Fruit fly (Drosophila melanogaster): ENCODE results near the gene tey.

The tey gene

DNA sequence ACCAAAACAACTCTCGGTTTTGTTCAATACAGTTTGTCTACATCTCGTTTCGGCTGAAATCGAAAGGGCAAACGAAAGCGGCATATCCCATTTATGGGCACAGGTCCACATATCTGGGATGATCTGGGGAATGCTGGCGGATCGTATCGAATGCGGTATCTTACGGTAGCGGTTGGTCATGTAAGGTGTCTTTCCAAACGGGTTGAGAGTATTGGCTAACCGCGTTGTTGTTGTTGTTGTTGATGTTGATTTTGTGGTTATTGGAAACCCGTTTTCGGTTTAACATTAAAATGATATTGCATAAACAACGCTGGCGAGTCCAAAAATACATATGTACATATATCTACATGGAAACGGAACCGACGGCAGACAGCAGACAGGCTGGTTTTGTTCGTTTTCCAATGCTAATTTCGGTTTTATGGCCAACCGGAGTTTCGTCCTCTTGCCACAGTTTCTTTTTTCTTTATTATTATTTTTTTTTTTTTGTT lies 30.3 kb upstream of the tey start (continued):
- TF ChIP-seq CG8290 (GFP tag; optimal IDR thresholded peaks at IDR 0.05) (no peak), CG8290 (tag; optimal IDR thresholded peaks at IDR 0.05) (no peak), CG4730 (GFP tag; IDR thresholded peaks at IDR 0.05) (no peak), oc (tag; optimal IDR thresholded peaks at IDR 0.05) (peak; percentile 79), CG10979 (tag; optimal IDR thresholded peaks at IDR 0.05) (no peak), Usf (GFP tag; optimal IDR thresholded peaks at IDR 0.05) (no peak), esg (GFP tag; conservative IDR thresholded peaks at IDR 0.05) (no peak), NC2α (GFP tag; optimal IDR thresholded peaks at IDR 0.05) (no peak), CG33557 (GFP tag; optimal IDR thresholded peaks at IDR 0.05) (peak; percentile 83), Hey (tag; optimal IDR thresholded peaks at IDR 0.05) (no peak), run (tag; optimal IDR thresholded peaks at IDR 0.05) (peak; percentile 48), CG6254 (GFP tag; optimal IDR thresholded peaks at IDR 0.05) (peak; percentile 34), CG10431 (GFP tag; optimal IDR thresholded peaks at IDR 0.05) (peak; percentile 87), cas (GFP tag; IDR thresholded peaks at IDR 0.05) (no peak), CG12155 (GFP tag; optimal IDR thresholded peaks at IDR 0.05) (no peak), zen (tag; optimal IDR thresholded peaks at IDR 0.05) (no peak), Chrac-16 (GFP tag; optimal IDR thresholded peaks at IDR 0.05) (no peak), CG1603 (tag; optimal IDR thresholded peaks at IDR 0.05) (peak; percentile 22), Aef1 (GFP tag; IDR thresholded peaks at IDR 0.05) (no peak), her (GFP tag; optimal IDR thresholded peaks at IDR 0.05) (no peak), CG4404 (GFP tag; IDR thresholded peaks at IDR 0.05) (no peak), tll (GFP tag; optimal IDR thresholded peaks at IDR 0.05) (no peak), CG1647 (GFP tag; optimal IDR thresholded peaks at IDR 0.05) (no peak), tup (GFP tag; optimal IDR thresholded peaks at IDR 0.05) (no peak), CG3163 (GFP tag; optimal IDR thresholded peaks at IDR 0.05) (no peak), inv (GFP tag; IDR thresholded peaks at IDR 0.05; ENCODE audit: partially characterized antibody) (no peak), Bgb (GFP tag; IDR thresholded peaks at IDR 0.05; ENCODE audit: partially characterized antibody) (no peak), wdn (GFP tag; IDR thresholded peaks at IDR 0.05) (no peak), bsh (GFP tag; optimal IDR thresholded peaks at IDR 0.05) (peak in 1 of 2 experiments; percentile 50), gce (GFP tag; IDR thresholded peaks at IDR 0.05) (no peak), sqz (GFP tag; optimal IDR thresholded peaks at IDR 0.05) (no peak), CG3726 (GFP tag; IDR thresholded peaks at IDR 0.05) (no peak), Atf6 (GFP tag; IDR thresholded peaks at IDR 0.05) (no peak), CG17328 (GFP tag; IDR thresholded peaks at IDR 0.05) (no peak), CG9215 (GFP tag; IDR thresholded peaks at IDR 0.05) (no peak), CG9437 (GFP tag; optimal IDR thresholded peaks at IDR 0.05) (no peak), CG30431 (GFP tag; optimal IDR thresholded peaks at IDR 0.05) (no peak), Dp (GFP tag; optimal IDR thresholded peaks at IDR 0.05) (no peak), amos (GFP tag; IDR thresholded peaks at IDR 0.05; ENCODE audit: partially characterized antibody) (no peak), CG16863 (GFP tag; optimal IDR thresholded peaks at IDR 0.05) (no peak), br (optimal IDR thresholded peaks at IDR 0.05) (no peak), Xbp1 (GFP tag; optimal IDR thresholded peaks at IDR 0.05) (no peak), knrl (GFP tag; IDR thresholded peaks at IDR 0.05; ENCODE audit: partially characterized antibody) (no peak), CG43689 (GFP tag; IDR thresholded peaks at IDR 0.05) (no peak), CG14965 (GFP tag; optimal IDR thresholded peaks at IDR 0.05; ENCODE audit: borderline replicate concordance) (no peak), odd (GFP tag; optimal IDR thresholded peaks at IDR 0.05) (no peak), Scr (GFP tag; IDR thresholded peaks at IDR 0.05; ENCODE audit: partially characterized antibody) (no peak), ftz-f1 (GFP tag; optimal IDR thresholded peaks at IDR 0.05) (no peak), Optix (GFP tag; IDR thresholded peaks at IDR 0.05) (no peak), CG4617 (GFP tag; optimal IDR thresholded peaks at IDR 0.05; ENCODE audit: borderline replicate concordance) (no peak), Atf-2 (GFP tag; optimal IDR thresholded peaks at IDR 0.05) (no peak), Rfx (GFP tag; IDR thresholded peaks at IDR 0.05) (0 out of 2 replicates have a peak, but pooled peaks have one; percentile 21)
